Fruit fly (Drosophila melanogaster) whole organism, embryonic: Measurements from ENCODE around the gene cbt.

Experiments
- Ada2b ChIP-seq: fragments of 200-800 bp; sonication (Bioruptor generic); IDR thresholded peaks from 2 replicates; pipeline ENCODE4 v1.3.6; 2022; ENCODE audit warnings: missing biosample characterization, missing genetic modification characterization
- Adf1 ChIP-seq: fragments of 200-800 bp; sonication (Bioruptor generic); IDR thresholded peaks from 2 replicates; pipeline ENCODE4 v1.3.6; 2022; ENCODE audit warnings: missing biosample characterization, missing genetic modification characterization
- CG10209 ChIP-seq: fragments of 200-800 bp; sonication (Bioruptor generic); optimal IDR thresholded peaks from 3 replicates; lab custom pipeline; 2017; ENCODE audit warnings: missing biosample characterization, mild to moderate bottlenecking, missing genetic modification characterization, missing genetic modification reagents
- CG10543 ChIP-seq: fragments of 200-800 bp; sonication (Bioruptor generic); optimal IDR thresholded peaks from 3 replicates; lab custom pipeline; 2017; ENCODE audit warnings: missing biosample characterization, mild to moderate bottlenecking, missing genetic modification characterization, moderate library complexity
- CG11093 ChIP-seq: fragments of 200-800 bp; sonication (Bioruptor generic); IDR thresholded peaks from 3 replicates; pipeline ENCODE4 v1.3.6; 2022; ENCODE audit warnings: missing biosample characterization, missing genetic modification characterization
- CG11723 ChIP-seq: fragments of 200-800 bp; sonication (Bioruptor generic); optimal IDR thresholded peaks from 2 replicates; lab custom pipeline; 2017; ENCODE audit warnings: missing biosample characterization, mild to moderate bottlenecking, missing genetic modification characterization
- CG12299 ChIP-seq: fragments of 200-800 bp; sonication (Bioruptor generic); optimal IDR thresholded peaks from 2 replicates; lab custom pipeline; 2018; ENCODE audit warnings: missing biosample characterization, mild to moderate bottlenecking, missing genetic modification characterization
- CG1233 ChIP-seq: fragments of 200-800 bp; sonication (Bioruptor generic); optimal IDR thresholded peaks from 4 replicates; lab custom pipeline; 2018; ENCODE audit warnings: missing biosample characterization, mild to moderate bottlenecking, missing genetic modification characterization
- CG12744 ChIP-seq: fragments of 200-800 bp; sonication (Bioruptor generic); optimal IDR thresholded peaks from 2 replicates; lab custom pipeline; 2016; ENCODE audit warnings: missing biosample characterization, missing genetic modification characterization
- CG12769 ChIP-seq: fragments of 200-800 bp; sonication (Bioruptor generic); optimal IDR thresholded peaks from 2 replicates; lab custom pipeline; 2019; ENCODE audit warnings: missing biosample characterization, mild to moderate bottlenecking, missing genetic modification characterization, moderate library complexity
- CG13123 ChIP-seq: fragments of 200-800 bp; sonication (Bioruptor generic); optimal IDR thresholded peaks from 2 replicates; lab custom pipeline; 2016; ENCODE audit warnings: missing biosample characterization, missing genetic modification characterization
- CG13296 ChIP-seq: fragments of 200-800 bp; sonication (Bioruptor generic); optimal IDR thresholded peaks from 3 replicates; lab custom pipeline; 2018; ENCODE audit warnings: missing biosample characterization, mild to moderate bottlenecking, missing genetic modification characterization
- CG13894 ChIP-seq: fragments of 200-800 bp; sonication (Bioruptor generic); optimal IDR thresholded peaks from 3 replicates; lab custom pipeline; 2018; ENCODE audit warnings: missing biosample characterization, mild to moderate bottlenecking, missing genetic modification characterization, moderate library complexity
- CG15011 ChIP-seq: fragments of 200-800 bp; sonication (Bioruptor generic); optimal IDR thresholded peaks from 3 replicates; lab custom pipeline; 2018; ENCODE audit warnings: missing biosample characterization, mild to moderate bottlenecking, missing genetic modification characterization
- CG2202 ChIP-seq: fragments of 200-800 bp; sonication (Bioruptor generic); optimal IDR thresholded peaks from 2 replicates; lab custom pipeline; 2018; ENCODE audit warnings: missing biosample characterization, mild to moderate bottlenecking, missing genetic modification characterization
- CG30403 ChIP-seq: fragments of 200-800 bp; sonication (Bioruptor generic); optimal IDR thresholded peaks from 3 replicates; lab custom pipeline; 2016; ENCODE audit warnings: missing biosample characterization, missing genetic modification characterization
- CG32772 ChIP-seq: fragments of 200-800 bp; sonication (Bioruptor generic); IDR thresholded peaks from 2 replicates; pipeline ENCODE4 v1.3.6; 2022; ENCODE audit warnings: missing biosample characterization, missing genetic modification characterization
- CG43689 ChIP-seq: fragments of 200-800 bp; sonication (Bioruptor generic); IDR thresholded peaks from 2 replicates; pipeline ENCODE4 v1.3.6; 2022; ENCODE audit warnings: missing biosample characterization, missing genetic modification characterization
- CG8765 ChIP-seq: fragments of 200-800 bp; sonication (Bioruptor generic); IDR thresholded peaks from 2 replicates; pipeline ENCODE4 v1.3.6; 2022; ENCODE audit warnings: missing biosample characterization, missing genetic modification characterization
- CG8944 ChIP-seq: fragments of 200-800 bp; sonication (Bioruptor generic); optimal IDR thresholded peaks from 3 replicates; lab custom pipeline; 2016; ENCODE audit warnings: missing biosample characterization, missing genetic modification characterization
- Chrac-16 ChIP-seq: fragments of 200-800 bp; sonication (Bioruptor generic); optimal IDR thresholded peaks from 3 replicates; lab custom pipeline; 2016; ENCODE audit warnings: missing biosample characterization, missing genetic modification characterization
- CkIIα-i1 ChIP-seq: fragments of 200-800 bp; sonication (Bioruptor generic); IDR thresholded peaks from 2 replicates; pipeline ENCODE4 v1.3.6; 2022; ENCODE audit warnings: missing biosample characterization, missing genetic modification characterization
- CoRest ChIP-seq: fragments of 200-800 bp; sonication (Bioruptor generic); optimal IDR thresholded peaks from 3 replicates; lab custom pipeline; 2018; ENCODE audit warnings: missing biosample characterization, mild to moderate bottlenecking, missing genetic modification characterization, moderate library complexity
- Doc3 ChIP-seq: fragments of 200-800 bp; sonication (Bioruptor generic); IDR thresholded peaks from 3 replicates; pipeline ENCODE4 v1.3.6; 2022; ENCODE audit warnings: missing biosample characterization, missing genetic modification characterization; ENCODE audit not compliant: partially characterized antibody
- Hr39 ChIP-seq: fragments of >200 bp; optimal IDR thresholded peaks from 2 replicates; lab custom pipeline; 2017
- Hr78 ChIP-seq, 2 experiments: fragments of 200-800 bp in 1 of 2; fragments of >200 bp in 1 of 2; sonication (Bioruptor generic) in 1 of 2; optimal IDR thresholded peaks; 2 replicates each; lab custom pipeline; 2017 to 2019; ENCODE audit warnings: missing biosample characterization in 2 of 2, missing genetic modification characterization in 2 of 2, mild to moderate bottlenecking in 1 of 2, moderate library complexity in 1 of 2
- Lhr ChIP-seq: fragments of 200-800 bp; sonication (Bioruptor generic); optimal IDR thresholded peaks from 3 replicates; lab custom pipeline; 2017; ENCODE audit warnings: mild to moderate bottlenecking, missing biosample characterization, missing genetic modification reagents, missing genetic modification characterization
- Nf-YA ChIP-seq: fragments of 200-800 bp; sonication (Bioruptor generic); IDR thresholded peaks from 2 replicates; pipeline ENCODE4 v1.3.6; 2022; ENCODE audit warnings: missing biosample characterization, missing genetic modification characterization
- Oli ChIP-seq: fragments of 200-800 bp; sonication (Bioruptor generic); optimal IDR thresholded peaks from 2 replicates; lab custom pipeline; 2018; ENCODE audit warnings: missing biosample characterization, mild to moderate bottlenecking, missing genetic modification characterization, moderate library complexity
- Ssrp ChIP-seq: fragments of 200-800 bp; sonication (Bioruptor generic); optimal IDR thresholded peaks from 2 replicates; lab custom pipeline; 2018; ENCODE audit warnings: missing biosample characterization, mild to moderate bottlenecking, missing genetic modification characterization, moderate library complexity
- ara ChIP-seq: fragments of 200-800 bp; sonication (Bioruptor generic); IDR thresholded peaks from 2 replicates; pipeline ENCODE4 v1.3.6; 2022; ENCODE audit warnings: missing biosample characterization, missing genetic modification characterization
- cas ChIP-seq: fragments of 200-800 bp; sonication (Bioruptor generic); IDR thresholded peaks from 2 replicates; pipeline ENCODE4 v1.3.6; 2022; ENCODE audit warnings: missing biosample characterization, missing genetic modification characterization
- cato ChIP-seq: fragments of 200-800 bp; sonication (Bioruptor generic); optimal IDR thresholded peaks from 2 replicates; lab custom pipeline; 2016; ENCODE audit warnings: missing biosample characterization, missing genetic modification characterization, borderline replicate concordance
- crc ChIP-seq: fragments of 200-800 bp; sonication (Bioruptor generic); optimal IDR thresholded peaks from 2 replicates; lab custom pipeline; 2016; ENCODE audit warnings: missing biosample characterization, missing genetic modification characterization
- en ChIP-seq: fragments of 200-800 bp; sonication (Bioruptor generic); optimal IDR thresholded peaks from 2 replicates; lab custom pipeline; 2016; ENCODE audit warnings: missing biosample characterization, missing genetic modification characterization
- esg ChIP-seq: fragments of 200-800 bp; sonication (Bioruptor generic); conservative IDR thresholded peaks from 2 replicates; pipeline ENCODE4 v1.3.6; 2022; ENCODE audit warnings: missing biosample characterization, missing genetic modification characterization
- fd96Cb ChIP-seq: fragments of 200-800 bp; sonication (Bioruptor generic); optimal IDR thresholded peaks from 2 replicates; lab custom pipeline; 2018; ENCODE audit warnings: missing biosample characterization, mild to moderate bottlenecking, missing genetic modification characterization, moderate library complexity
- gcm2 ChIP-seq: fragments of 200-800 bp; sonication (Bioruptor generic); optimal IDR thresholded peaks from 2 replicates; lab custom pipeline; 2016; ENCODE audit warnings: missing biosample characterization, missing genetic modification characterization
- jigr1 ChIP-seq: fragments of 200-800 bp; sonication (Bioruptor generic); IDR thresholded peaks from 3 replicates; pipeline ENCODE4 v1.3.6; 2022; ENCODE audit warnings: missing biosample characterization, missing genetic modification characterization
- jing ChIP-seq: fragments of 200-800 bp; sonication (Bioruptor generic); optimal IDR thresholded peaks from 2 replicates; lab custom pipeline; 2018; ENCODE audit warnings: missing biosample characterization, mild to moderate bottlenecking, missing genetic modification characterization
- ken ChIP-seq: fragments of 200-800 bp; sonication (Bioruptor generic); IDR thresholded peaks from 3 replicates; pipeline ENCODE4 v1.3.6; 2022; ENCODE audit warnings: missing biosample characterization, missing genetic modification characterization
- lola ChIP-seq, 3 experiments: fragments of >200 bp in 2 of 3; fragments of 200-800 bp in 1 of 3; sonication (Bioruptor generic) in 1 of 3; optimal IDR thresholded peaks; 2 replicates each; lab custom pipeline; 2017 to 2019; ENCODE audit warnings: missing biosample characterization in 3 of 3, missing genetic modification characterization in 3 of 3, mild to moderate bottlenecking in 1 of 3, moderate library complexity in 1 of 3
- onecut ChIP-seq: fragments of 200-800 bp; sonication (Bioruptor generic); IDR thresholded peaks from 2 replicates; pipeline ENCODE4 v1.3.6; 2022; ENCODE audit warnings: missing biosample characterization, missing genetic modification characterization
- pfk ChIP-seq: fragments of 200-800 bp; sonication (Bioruptor generic); optimal IDR thresholded peaks from 2 replicates; lab custom pipeline; 2018; ENCODE audit warnings: missing biosample characterization, mild to moderate bottlenecking, missing genetic modification characterization, moderate library complexity
- salm ChIP-seq: fragments of 200-800 bp; sonication (Bioruptor generic); optimal IDR thresholded peaks from 2 replicates; lab custom pipeline; 2018; ENCODE audit warnings: missing biosample characterization, mild to moderate bottlenecking, missing genetic modification characterization
- so ChIP-seq: fragments of 200-800 bp; sonication (Bioruptor generic); IDR thresholded peaks from 3 replicates; pipeline ENCODE4 v1.3.6; 2022; ENCODE audit warnings: missing biosample characterization, missing genetic modification characterization
- tna ChIP-seq: fragments of 200-800 bp; sonication (Bioruptor generic); IDR thresholded peaks from 2 replicates; pipeline ENCODE4 v1.3.6; 2022; ENCODE audit warnings: missing biosample characterization, missing genetic modification characterization; ENCODE audit not compliant: partially characterized antibody
- unc-4 ChIP-seq: fragments of 200-800 bp; sonication (Bioruptor generic); IDR thresholded peaks from 2 replicates; pipeline ENCODE4 v1.3.6; 2022; ENCODE audit warnings: missing biosample characterization, missing genetic modification characterization; ENCODE audit not compliant: partially characterized antibody
- wor ChIP-seq: fragments of 200-800 bp; sonication (Bioruptor generic); IDR thresholded peaks from 2 replicates; pipeline ENCODE4 v1.3.6; 2022; ENCODE audit warnings: missing biosample characterization, missing genetic modification characterization
- z ChIP-seq: fragments of 200-800 bp; sonication (Bioruptor generic); IDR thresholded peaks from 3 replicates; pipeline ENCODE4 v1.3.6; 2022; ENCODE audit warnings: missing biosample characterization, missing genetic modification characterization

The cbt gene

dm6 chr2L:472073-472590, 7.4 kb downstream of the cbt start, which contains the start of gene CG4297 (continued):
- no peak for TF ChIP-seq pfk (GFP tag; lab: Kevin White, UChicago)
- peak; percentile 94 for TF ChIP-seq CG30403
- TF ChIP-seq crc (GFP tag; lab: Kevin White, UChicago) = peak; percentile 92
- TF ChIP-seq ara (GFP tag; lab: Robert Waterston, UW) = no peak
- no peak for TF ChIP-seq Nf-YA (GFP tag; lab: Robert Waterston, UW)
- peak; percentile 94 for TF ChIP-seq CG13296 (GFP tag; lab: Kevin White, UChicago)
- TF ChIP-seq CG11723 (GFP tag; lab: Kevin White, UChicago) = peak; percentile 82
- TF ChIP-seq CG10543 (GFP tag; lab: Kevin White, UChicago) = peak; percentile 89
- peak; percentile 92 for TF ChIP-seq CoRest (tag; lab: Kevin White, UChicago)
- TF ChIP-seq Oli (tag; lab: Kevin White, UChicago) = peak; percentile 93
- TF ChIP-seq en = peak; percentile 88
- no peak for TF ChIP-seq ken (GFP tag; lab: Robert Waterston, UW)
- peak; percentile 91 for TF ChIP-seq fd96Cb
- TF ChIP-seq cas (GFP tag; lab: Robert Waterston, UW) = no peak
- TF ChIP-seq wor (GFP tag; lab: Robert Waterston, UW) = no peak
- TF ChIP-seq CG32772 (GFP tag; lab: Robert Waterston, UW) = no peak
- peak; percentile 88 for TF ChIP-seq onecut (GFP tag; lab: Robert Waterston, UW)
- TF ChIP-seq Doc3 (GFP tag; lab: Robert Waterston, UW) = no peak
- TF ChIP-seq gcm2 (GFP tag; lab: Kevin White, UChicago) = peak; percentile 93
- peak; percentile 76 for TF ChIP-seq Lhr (GFP tag; lab: Kevin White, UChicago)
- TF ChIP-seq Adf1 (GFP tag; lab: Robert Waterston, UW) = no peak
- peak; percentile 92 for TF ChIP-seq CG10209
- no peak for TF ChIP-seq tna (GFP tag; lab: Robert Waterston, UW)
- peak; percentile 87 for TF ChIP-seq Ssrp (tag; lab: Kevin White, UChicago)
- TF ChIP-seq Hr78 (GFP tag; optimal IDR thresholded peaks at IDR 0.05; lab: Kevin White, UChicago) = peak in 1 of 2 experiments; percentile 79
- no peak for TF ChIP-seq CG8765 (GFP tag; lab: Robert Waterston, UW)
- peak; percentile 87 for TF ChIP-seq jing
- peak; percentile 84 for TF ChIP-seq CG12744 (GFP tag; lab: Kevin White, UChicago)
- peak; percentile 90 for TF ChIP-seq CG12299 (tag; lab: Kevin White, UChicago)
- no peak for TF ChIP-seq so (GFP tag; lab: Robert Waterston, UW)
- no peak for TF ChIP-seq z
- TF ChIP-seq Chrac-16 = peak; percentile 89
- peak; percentile 91 for TF ChIP-seq salm (tag; lab: Kevin White, UChicago)
- peak; percentile 95 for TF ChIP-seq CG12769 (tag; lab: Kevin White, UChicago)
- TF ChIP-seq cato (GFP tag; lab: Kevin White, UChicago) = peak; percentile 85
- no peak for TF ChIP-seq jigr1 (GFP tag; lab: Robert Waterston, UW)
- peak in 1 of 3 experiments; percentile 78 for TF ChIP-seq lola (GFP tag; optimal IDR thresholded peaks at IDR 0.05; lab: Kevin White, UChicago)
- peak; percentile 80 for TF ChIP-seq CG2202 (tag; lab: Kevin White, UChicago)
- TF ChIP-seq unc-4 (GFP tag; lab: Robert Waterston, UW) = no peak
- no peak for TF ChIP-seq CkIIα-i1 (GFP tag; lab: Robert Waterston, UW)
- peak; percentile 86 for TF ChIP-seq CG15011 (GFP tag; lab: Kevin White, UChicago)
- no peak for TF ChIP-seq CG43689 (GFP tag; lab: Robert Waterston, UW)
- peak; percentile 91 for TF ChIP-seq CG1233 (GFP tag; lab: Kevin White, UChicago)
- no peak for TF ChIP-seq Hr39 (lab: Kevin White, UChicago)
- peak; percentile 76 for TF ChIP-seq CG13123
- TF ChIP-seq Ada2b (GFP tag; lab: Robert Waterston, UW) = no peak
- TF ChIP-seq CG13894 (tag; lab: Kevin White, UChicago) = peak; percentile 86
- TF ChIP-seq CG11093 (GFP tag; lab: Robert Waterston, UW) = peak; percentile 87
- TF ChIP-seq esg (GFP tag; lab: Robert Waterston, UW) = no peak
- TF ChIP-seq CG8944 (GFP tag; lab: Kevin White, UChicago) = peak; percentile 91
